Worm (Caenorhabditis elegans): ENCODE results near the gene T19C3.2.

DNA sequence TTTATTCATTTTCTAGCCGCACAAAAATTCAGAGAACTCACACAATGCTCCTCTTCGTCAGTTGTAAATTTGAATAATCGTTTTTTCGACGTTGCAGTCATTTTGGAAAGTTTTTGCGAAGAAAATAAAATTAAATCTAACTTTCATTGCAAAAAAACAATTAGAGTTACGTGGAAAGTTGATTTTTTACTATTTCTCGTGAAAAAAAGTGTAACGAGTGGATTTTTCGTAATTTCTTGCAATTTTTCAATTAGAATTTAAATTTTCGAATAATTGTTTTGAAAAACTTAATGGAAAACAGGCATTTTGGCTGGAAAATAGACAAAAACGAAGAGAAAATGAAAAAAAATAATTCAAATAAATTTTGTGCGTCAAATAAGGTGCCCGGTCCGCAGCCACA, 18.7 kb downstream of the T19C3.2 start, which contains the start of gene Y55B1AR.2:
- TF ChIP-seq ztf-23 (GFP tag; IDR thresholded peaks at IDR 0.05) (no peak), med-1 (GFP tag; optimal IDR thresholded peaks at IDR 0.05; ENCODE audit: insufficient read depth) (no peak), T22C8.4 (GFP tag; IDR thresholded peaks at IDR 0.05) (no peak)
